Worm (Caenorhabditis elegans) whole organism, L1 larva: ENCODE results near the gene clec-38.

Source experiments
- aha-1 ChIP-seq: fragments of 150-350 bp; optimal IDR thresholded peaks from 2 replicates; lab custom pipeline; 2014; ENCODE audit warnings: missing biosample characterization, missing genetic modification characterization
- ama-1 ChIP-seq: fragments of 150-350 bp; optimal IDR thresholded peaks from 2 replicates; lab custom pipeline; 2014
- elt-2 ChIP-seq: sonication (generic microtip); optimal IDR thresholded peaks from 2 replicates; lab custom pipeline; 2016; ENCODE audit warnings: missing genetic modification characterization, mild to moderate bottlenecking, inconsistent platforms, missing compliant biosample characterization, missing genetic modification reagents
- fos-1 ChIP-seq: fragments of 150-350 bp; optimal IDR thresholded peaks from 2 replicates; lab custom pipeline; 2014; ENCODE audit warnings: missing biosample characterization, missing genetic modification characterization
- hpl-2 ChIP-seq: fragments of 150-350 bp; optimal IDR thresholded peaks from 2 replicates; lab custom pipeline; 2014; ENCODE audit warnings: missing biosample characterization, missing genetic modification reagents, missing genetic modification characterization
- nhr-76 ChIP-seq: sonication (generic microtip); optimal IDR thresholded peaks from 2 replicates; lab custom pipeline; 2017; ENCODE audit warnings: missing biosample characterization, missing genetic modification characterization
- unc-62 ChIP-seq: fragments of 150-350 bp; optimal IDR thresholded peaks from 2 replicates; lab custom pipeline; 2014; ENCODE audit warnings: missing biosample characterization, missing genetic modification reagents, missing genetic modification characterization
- ztf-4 ChIP-seq: fragments of 150-350 bp; optimal IDR thresholded peaks from 2 replicates; lab custom pipeline; 2014; ENCODE audit warnings: missing biosample characterization, missing genetic modification characterization

ce11 chrV:16693732-16694131, 41.7 kb downstream of the clec-38 start, which contains the start of gene srw-42:
- no peak for TF ChIP-seq ama-1 (lab: Kevin White, UChicago)
- no peak for TF ChIP-seq fos-1
- TF ChIP-seq nhr-76 (tag; lab: Kevin White, UChicago): no peak
- TF ChIP-seq ztf-4 (tag; lab: Kevin White, UChicago): no peak
- no peak for TF ChIP-seq aha-1 (tag; lab: Kevin White, UChicago)
- no peak for TF ChIP-seq elt-2 (tag; lab: Kevin White, UChicago)
- no peak for TF ChIP-seq hpl-2 (GFP tag; lab: Kevin White, UChicago)
- TF ChIP-seq unc-62: no peak
